Worm (Caenorhabditis elegans) whole organism, L4/young adult: ENCODE measurements around the gene srx-22.

Experiments
- W03F9.2 ChIP-seq: fragments of 150-350 bp; optimal IDR thresholded peaks from 2 replicates; lab custom pipeline; 2014; ENCODE audit warnings: missing biosample characterization, missing genetic modification characterization
- him-1 ChIP-seq: sonication (generic microtip); optimal IDR thresholded peaks from 2 replicates; lab custom pipeline; 2016; ENCODE audit warnings: missing genotype, missing genetic modification reagents, missing genetic modification characterization, missing compliant biosample characterization

- TF ChIP-seq him-1 (tag; lab: Kevin White, UChicago) (no peak), W03F9.2 (tag; lab: Kevin White, UChicago) (peak; percentile 3)
Measured at ce11 chrV:727484-728351, 48.0 kb downstream of the srx-22 start, which contains the start of the genes icl-1 and srh-2.
